Worm (Caenorhabditis elegans) whole organism, late embryonic: ENCODE results near the gene C01F1.6.

Experiments
- C08G9.2 ChIP-seq: sonication (generic microtip); optimal IDR thresholded peaks from 2 replicates; lab custom pipeline; 2016; ENCODE audit warnings: mild to moderate bottlenecking, missing genetic modification characterization, moderate library complexity, missing compliant biosample characterization
- F13H6.1 ChIP-seq: sonication (generic microtip); optimal IDR thresholded peaks from 2 replicates; lab custom pipeline; 2016; ENCODE audit warnings: missing genetic modification characterization, missing compliant biosample characterization
- K02D7.2 ChIP-seq: sonication (generic microtip); optimal IDR thresholded peaks from 2 replicates; lab custom pipeline; 2017; ENCODE audit warnings: mild to moderate bottlenecking, missing genetic modification characterization, missing compliant biosample characterization
- K09A11.1 ChIP-seq: sonication (generic microtip); optimal IDR thresholded peaks from 2 replicates; lab custom pipeline; 2017; ENCODE audit warnings: antibody characterized with exemption, mild to moderate bottlenecking, missing genetic modification characterization, missing compliant biosample characterization; ENCODE audit not compliant: insufficient read depth
- ahr-1 ChIP-seq: sonication (generic microtip); optimal IDR thresholded peaks from 2 replicates; lab custom pipeline; 2016; ENCODE audit warnings: missing genetic modification characterization, missing compliant biosample characterization
- ceh-14 ChIP-seq: sonication (generic microtip); optimal IDR thresholded peaks from 2 replicates; lab custom pipeline; 2016; ENCODE audit warnings: missing genotype, missing genetic modification characterization, missing compliant biosample characterization
- ceh-18 ChIP-seq: sonication (generic microtip); optimal IDR thresholded peaks from 2 replicates; lab custom pipeline; 2016; ENCODE audit warnings: missing genetic modification characterization, missing compliant biosample characterization
- ceh-2 ChIP-seq: sonication (generic microtip); optimal IDR thresholded peaks from 2 replicates; lab custom pipeline; 2016; ENCODE audit warnings: missing genotype, missing genetic modification characterization, missing compliant biosample characterization
- ceh-22 ChIP-seq: sonication (generic microtip); optimal IDR thresholded peaks from 2 replicates; lab custom pipeline; 2017; ENCODE audit warnings: missing biosample characterization, missing genetic modification characterization
- ceh-24 ChIP-seq: sonication (generic microtip); optimal IDR thresholded peaks from 2 replicates; lab custom pipeline; 2016; ENCODE audit warnings: mild to moderate bottlenecking, missing genetic modification characterization, missing compliant biosample characterization
- ceh-31 ChIP-seq: sonication (generic microtip); optimal IDR thresholded peaks from 2 replicates; lab custom pipeline; 2016; ENCODE audit warnings: missing genetic modification characterization, missing compliant biosample characterization
- ceh-34 ChIP-seq: sonication (generic microtip); optimal IDR thresholded peaks from 2 replicates; lab custom pipeline; 2016; ENCODE audit warnings: mild to moderate bottlenecking, missing genetic modification characterization, missing compliant biosample characterization
- ceh-45 ChIP-seq: fragments of 200-800 bp; sonication (Bioruptor generic); IDR thresholded peaks from 2 replicates; pipeline ENCODE4 v1.3.6; 2022; ENCODE audit warnings: missing genetic modification reagents, missing genetic modification characterization, missing compliant biosample characterization
- ceh-48 ChIP-seq: sonication (generic microtip); optimal IDR thresholded peaks from 2 replicates; lab custom pipeline; 2016; ENCODE audit warnings: missing genetic modification characterization, inconsistent platforms, missing compliant biosample characterization
- ceh-6 ChIP-seq: fragments of 200-800 bp; sonication (Bioruptor generic); optimal IDR thresholded peaks from 2 replicates; lab custom pipeline; 2018; ENCODE audit warnings: mild to moderate bottlenecking, missing genetic modification characterization, missing compliant biosample characterization
- ceh-9 ChIP-seq: sonication (generic microtip); optimal IDR thresholded peaks from 2 replicates; lab custom pipeline; 2016; ENCODE audit warnings: mild to moderate bottlenecking, missing genetic modification characterization, inconsistent platforms, missing compliant biosample characterization
- che-1 ChIP-seq: sonication (generic microtip); optimal IDR thresholded peaks from 2 replicates; lab custom pipeline; 2016; ENCODE audit warnings: mild to moderate bottlenecking, missing genetic modification characterization, missing compliant biosample characterization
- dve-1 ChIP-seq: sonication (generic microtip); optimal IDR thresholded peaks from 2 replicates; lab custom pipeline; 2017; ENCODE audit warnings: antibody characterized with exemption, mild to moderate bottlenecking, missing genetic modification characterization, missing compliant biosample characterization
- elt-2 ChIP-seq: sonication (generic microtip); optimal IDR thresholded peaks from 2 replicates; lab custom pipeline; 2016; ENCODE audit warnings: missing genetic modification reagents, missing genetic modification characterization, missing compliant biosample characterization
- elt-4 ChIP-seq: sonication (generic microtip); optimal IDR thresholded peaks from 2 replicates; lab custom pipeline; 2016; ENCODE audit warnings: missing genetic modification characterization, missing compliant biosample characterization
- ets-4 ChIP-seq: sonication (generic microtip); optimal IDR thresholded peaks from 2 replicates; lab custom pipeline; 2016; ENCODE audit warnings: missing genetic modification characterization, missing compliant biosample characterization
- eyg-1 ChIP-seq: sonication (generic microtip); optimal IDR thresholded peaks from 2 replicates; lab custom pipeline; 2016; ENCODE audit warnings: missing genotype, missing genetic modification characterization, missing compliant biosample characterization
- fkh-6 ChIP-seq: sonication (generic microtip); optimal IDR thresholded peaks from 2 replicates; lab custom pipeline; 2016; ENCODE audit warnings: missing genetic modification characterization, missing compliant biosample characterization
- hlh-15 ChIP-seq: sonication (generic microtip); optimal IDR thresholded peaks from 2 replicates; lab custom pipeline; 2016; ENCODE audit warnings: missing genetic modification characterization, missing compliant biosample characterization
- hlh-8 ChIP-seq: sonication (generic microtip); optimal IDR thresholded peaks from 2 replicates; lab custom pipeline; 2016; ENCODE audit warnings: missing genotype, missing genetic modification characterization, missing compliant biosample characterization
- lim-6 ChIP-seq: sonication (generic microtip); optimal IDR thresholded peaks from 2 replicates; lab custom pipeline; 2016; ENCODE audit warnings: missing genetic modification characterization, missing compliant biosample characterization
- lin-11 ChIP-seq: fragments of 200-800 bp; sonication (Bioruptor generic); optimal IDR thresholded peaks from 2 replicates; lab custom pipeline; 2018; ENCODE audit warnings: mild to moderate bottlenecking, missing genetic modification characterization, missing compliant biosample characterization
- mec-3 ChIP-seq: sonication (generic microtip); optimal IDR thresholded peaks from 2 replicates; lab custom pipeline; 2016; ENCODE audit warnings: borderline replicate concordance, missing genetic modification characterization, missing compliant biosample characterization
- nfya-1 ChIP-seq: sonication (generic microtip); optimal IDR thresholded peaks from 2 replicates; lab custom pipeline; 2017; ENCODE audit warnings: missing genetic modification characterization, mild to moderate bottlenecking, missing compliant biosample characterization, antibody characterized with exemption, moderate library complexity
- nhr-11 ChIP-seq: fragments of 150-350 bp; optimal IDR thresholded peaks from 2 replicates; lab custom pipeline; 2014; ENCODE audit warnings: missing biosample characterization, missing genetic modification characterization
- nhr-232 ChIP-seq: sonication (generic microtip); optimal IDR thresholded peaks from 2 replicates; lab custom pipeline; 2016; ENCODE audit warnings: missing genetic modification characterization, missing compliant biosample characterization
- pag-3 ChIP-seq: sonication (generic microtip); optimal IDR thresholded peaks from 2 replicates; lab custom pipeline; 2016; ENCODE audit warnings: missing compliant biosample characterization, missing genetic modification characterization, borderline replicate concordance
- pat-9 ChIP-seq: fragments of 200-800 bp; sonication (Bioruptor generic); optimal IDR thresholded peaks from 2 replicates; lab custom pipeline; 2018; ENCODE audit warnings: mild to moderate bottlenecking, missing genetic modification characterization, moderate library complexity, missing compliant biosample characterization
- pax-1 ChIP-seq: fragments of 150-350 bp; optimal IDR thresholded peaks from 2 replicates; lab custom pipeline; 2014; ENCODE audit warnings: missing biosample characterization, missing genetic modification characterization
- pqm-1 ChIP-seq: sonication (generic microtip); optimal IDR thresholded peaks from 2 replicates; lab custom pipeline; 2016; ENCODE audit warnings: missing genetic modification characterization, missing compliant biosample characterization
- ref-2 ChIP-seq: sonication (generic microtip); optimal IDR thresholded peaks from 2 replicates; lab custom pipeline; 2016; ENCODE audit warnings: missing genetic modification characterization, missing compliant biosample characterization
- rnt-1 ChIP-seq: sonication (generic microtip); optimal IDR thresholded peaks from 2 replicates; lab custom pipeline; 2016; ENCODE audit warnings: missing genetic modification characterization, missing compliant biosample characterization
- syd-9 ChIP-seq: sonication (generic microtip); optimal IDR thresholded peaks from 2 replicates; lab custom pipeline; 2016; ENCODE audit warnings: mild to moderate bottlenecking, missing genetic modification characterization, moderate library complexity, missing compliant biosample characterization
- tbx-2 ChIP-seq: sonication (generic microtip); optimal IDR thresholded peaks from 2 replicates; lab custom pipeline; 2016; ENCODE audit warnings: missing genetic modification characterization, missing compliant biosample characterization
- tbx-7 ChIP-seq: sonication (generic microtip); optimal IDR thresholded peaks from 2 replicates; lab custom pipeline; 2016; ENCODE audit warnings: missing genotype, missing genetic modification characterization, missing compliant biosample characterization
- ttx-3 ChIP-seq: sonication (generic microtip); optimal IDR thresholded peaks from 2 replicates; lab custom pipeline; 2016; ENCODE audit warnings: missing genetic modification reagents, missing genetic modification characterization, missing compliant biosample characterization
- unc-3 ChIP-seq, 2 experiments: fragments of 200-800 bp in 1 of 2; sonication (Bioruptor generic) in 1 of 2; sonication (generic microtip) in 1 of 2; conservative IDR thresholded peaks in 1 of 2; optimal IDR thresholded peaks in 1 of 2; 2 replicates each; pipeline versions ENCODE4 v1.3.6 to Lab custom; 2016 to 2022; ENCODE audit warnings: missing compliant biosample characterization in 2 of 2, missing genetic modification characterization in 2 of 2, missing genetic modification reagents in 1 of 2
- unc-42 ChIP-seq: sonication (generic microtip); optimal IDR thresholded peaks from 2 replicates; lab custom pipeline; 2016; ENCODE audit warnings: missing genotype, missing genetic modification characterization, missing compliant biosample characterization
- unc-55 ChIP-seq: sonication (generic microtip); optimal IDR thresholded peaks from 2 replicates; lab custom pipeline; 2017; ENCODE audit warnings: missing biosample characterization, missing genetic modification reagents, missing genetic modification characterization
- unc-86 ChIP-seq: sonication (generic microtip); optimal IDR thresholded peaks from 2 replicates; lab custom pipeline; 2016; ENCODE audit warnings: missing genetic modification characterization, missing compliant biosample characterization
- zip-5 ChIP-seq: sonication (generic microtip); optimal IDR thresholded peaks from 2 replicates; lab custom pipeline; 2016; ENCODE audit warnings: missing genetic modification characterization, missing compliant biosample characterization
- ztf-16 ChIP-seq: sonication (generic microtip); optimal IDR thresholded peaks from 2 replicates; lab custom pipeline; 2017; ENCODE audit warnings: missing genetic modification characterization, missing compliant biosample characterization

Gene C01F1.6

ce11 chrII:4299227-4299703 lies 11.3 kb upstream of the C01F1.6 start, which contains the start of gene sco-1:
Gene sco-1 (plus strand): TSS chrII:4299653.
- TF ChIP-seq ceh-2 (tag; lab: Kevin White, UChicago) (peak; percentile 83), nhr-11 (no peak), che-1 (tag; lab: Kevin White, UChicago) (peak; percentile 8), ceh-18 (tag; lab: Kevin White, UChicago) (peak; percentile 65), ref-2 (tag; lab: Kevin White, UChicago) (peak; percentile 76), ets-4 (tag; lab: Kevin White, UChicago) (peak; percentile 92), pag-3 (no peak), pax-1 (tag; lab: Kevin White, UChicago) (peak; percentile 83), F13H6.1 (peak; percentile 30), ahr-1 (tag; lab: Kevin White, UChicago) (peak; percentile 6), dve-1 (tag; lab: Kevin White, UChicago) (peak; percentile 76), ceh-24 (tag; lab: Kevin White, UChicago) (no peak), fkh-6 (tag; lab: Kevin White, UChicago) (no peak), ceh-48 (tag; lab: Kevin White, UChicago) (peak; percentile 11), tbx-7 (tag; lab: Kevin White, UChicago) (peak; percentile 58), elt-4 (tag; lab: Kevin White, UChicago) (no peak), ceh-34 (tag; lab: Kevin White, UChicago) (peak; percentile 87), ceh-14 (peak; percentile 71), rnt-1 (peak; percentile 83), zip-5 (tag; lab: Kevin White, UChicago) (peak; percentile 44), K02D7.2 (tag; lab: Kevin White, UChicago) (no peak), unc-86 (no peak), elt-2 (peak; percentile 84), K09A11.1 (tag; lab: Kevin White, UChicago) (peak; percentile 13), ceh-9 (tag; lab: Kevin White, UChicago) (no peak), ceh-31 (tag; lab: Kevin White, UChicago) (peak; percentile 95), pat-9 (no peak), lim-6 (tag; lab: Kevin White, UChicago) (peak; percentile 63), hlh-15 (tag; lab: Kevin White, UChicago) (no peak), mec-3 (tag; lab: Kevin White, UChicago) (peak; percentile 48), C08G9.2 (tag; lab: Kevin White, UChicago) (peak; percentile 88), ttx-3 (tag; lab: Kevin White, UChicago) (no peak), nhr-232 (tag; lab: Kevin White, UChicago) (no peak), ceh-6 (no peak), pqm-1 (tag; lab: Kevin White, UChicago) (peak; percentile 48), ceh-45 (GFP tag; lab: Robert Waterston, UW) (0 out of 2 replicates have a peak, but pooled peaks have one; percentile 36), unc-55 (GFP tag; lab: Kevin White, UChicago) (peak; percentile 63), unc-42 (tag; lab: Kevin White, UChicago) (peak; percentile 71), ztf-16 (tag; lab: Kevin White, UChicago) (peak; percentile 41), ceh-22 (tag; lab: Kevin White, UChicago) (no peak), tbx-2 (tag; lab: Kevin White, UChicago) (peak; percentile 86), unc-3 (GFP tag; conservative IDR thresholded peaks at IDR 0.05; lab: Robert Waterston, UW) (no peak), unc-3 (tag; optimal IDR thresholded peaks at IDR 0.05; lab: Kevin White, UChicago) (peak; percentile 36), hlh-8 (tag; lab: Kevin White, UChicago) (peak; percentile 73), lin-11 (tag; lab: Kevin White, UChicago) (no peak), nfya-1 (tag; lab: Kevin White, UChicago) (peak; percentile 83), eyg-1 (no peak), syd-9 (tag; lab: Kevin White, UChicago) (no peak)
